Fruit fly (Drosophila melanogaster): ENCODE results near the gene brwl.

The brwl gene

dm6 chr2L:9569588-9570434, 1.1 kb downstream of the brwl start (continued):
- peak; percentile 77 for TF ChIP-seq CG7987 (GFP tag; optimal IDR thresholded peaks at IDR 0.05)
- TF ChIP-seq lov (optimal IDR thresholded peaks at IDR 0.05) = no peak
- TF ChIP-seq lov (GFP tag; IDR thresholded peaks at IDR 0.05) = 0 out of 3 replicates have a peak, but pooled peaks have one; percentile 45
- TF ChIP-seq vvl (GFP tag; IDR thresholded peaks at IDR 0.05) = peak; percentile 92
- peak; percentile 90 for TF ChIP-seq sob (GFP tag; IDR thresholded peaks at IDR 0.05)
- TF ChIP-seq CG10267 (tag; optimal IDR thresholded peaks at IDR 0.05) = peak; percentile 92
- peak; percentile 98 for TF ChIP-seq Max (GFP tag; optimal IDR thresholded peaks at IDR 0.05)
- TF ChIP-seq dimm (GFP tag; IDR thresholded peaks at IDR 0.05) = peak; percentile 62; the same call in 1 of the 2 replicates
- TF ChIP-seq CG15601 (tag; optimal IDR thresholded peaks at IDR 0.05) = peak; percentile 89
- TF ChIP-seq repo (GFP tag; optimal IDR thresholded peaks at IDR 0.05) = peak; percentile 49
- TF ChIP-seq CG18599 (GFP tag; optimal IDR thresholded peaks at IDR 0.05) = peak; percentile 98
- peak; percentile 48 for TF ChIP-seq Scr (GFP tag; IDR thresholded peaks at IDR 0.05; ENCODE audit: partially characterized antibody)
- TF ChIP-seq CG9876 (GFP tag; optimal IDR thresholded peaks at IDR 0.05) = peak; percentile 66
- TF ChIP-seq CG6272 (GFP tag; IDR thresholded peaks at IDR 0.05) = peak; percentile 73; the same call in 1 of the 2 replicates
- peak; percentile 89 for TF ChIP-seq CG13624 (GFP tag; optimal IDR thresholded peaks at IDR 0.05)
- TF ChIP-seq CG18011 (GFP tag; optimal IDR thresholded peaks at IDR 0.05) = peak; percentile 79
- peak; percentile 87 for TF ChIP-seq corto (GFP tag; optimal IDR thresholded peaks at IDR 0.05)
- TF ChIP-seq slp2 (GFP tag; optimal IDR thresholded peaks at IDR 0.05) = peak; percentile 80
- peak; percentile 66 for TF ChIP-seq CG4617 (GFP tag; optimal IDR thresholded peaks at IDR 0.05; ENCODE audit: borderline replicate concordance)
- peak; percentile 92 for TF ChIP-seq CG18764 (GFP tag; optimal IDR thresholded peaks at IDR 0.05)
- peak; percentile 96 for TF ChIP-seq phol (tag; optimal IDR thresholded peaks at IDR 0.05)
- TF ChIP-seq lmd (GFP tag; IDR thresholded peaks at IDR 0.05) = peak; percentile 93
- TF ChIP-seq Doc3 (GFP tag; IDR thresholded peaks at IDR 0.05; ENCODE audit: partially characterized antibody) = no peak
- peak; percentile 29 for TF ChIP-seq en (GFP tag; optimal IDR thresholded peaks at IDR 0.05)
- TF ChIP-seq Opbp (GFP tag; IDR thresholded peaks at IDR 0.05; ENCODE audit: partially characterized antibody) = no peak
- peak; percentile 58 for TF ChIP-seq CG17912 (GFP tag; optimal IDR thresholded peaks at IDR 0.05)
- TF ChIP-seq NfI (GFP tag; optimal IDR thresholded peaks at IDR 0.05) = peak; percentile 96
- TF ChIP-seq CG15269 (tag; optimal IDR thresholded peaks at IDR 0.05) = peak; percentile 98
- TF ChIP-seq H2.0 (GFP tag; IDR thresholded peaks at IDR 0.05) = peak; percentile 73
- peak; percentile 96 for TF ChIP-seq CG10543 (GFP tag; optimal IDR thresholded peaks at IDR 0.05)
- peak; percentile 82 for TF ChIP-seq tup (GFP tag; optimal IDR thresholded peaks at IDR 0.05)
- peak; percentile 38; the same call in 1 of the 3 replicates for TF ChIP-seq CG2199 (GFP tag; IDR thresholded peaks at IDR 0.05)
- peak; percentile 93 for TF ChIP-seq CG8388 (GFP tag; optimal IDR thresholded peaks at IDR 0.05)
- peak; percentile 95 for TF ChIP-seq so (GFP tag; IDR thresholded peaks at IDR 0.05)
- TF ChIP-seq dmrt99B (tag; optimal IDR thresholded peaks at IDR 0.05) = peak; percentile 98
- peak; percentile 90 for TF ChIP-seq CG15514 (GFP tag; optimal IDR thresholded peaks at IDR 0.05)
- TF ChIP-seq CG2712 (tag; optimal IDR thresholded peaks at IDR 0.05) = peak; percentile 97
- TF ChIP-seq HHEX (GFP tag; optimal IDR thresholded peaks at IDR 0.05) = peak; percentile 97
- TF ChIP-seq shn (GFP tag; optimal IDR thresholded peaks at IDR 0.05) = peak; percentile 80
- TF ChIP-seq onecut (GFP tag; IDR thresholded peaks at IDR 0.05) = peak; percentile 87
- TF ChIP-seq Vsx1 (GFP tag; optimal IDR thresholded peaks at IDR 0.05) = peak; percentile 93
- TF ChIP-seq Hsf (GFP tag; optimal IDR thresholded peaks at IDR 0.05) = peak; percentile 90
- TF ChIP-seq MESR4 (GFP tag; optimal IDR thresholded peaks at IDR 0.05) = peak; percentile 18
- no peak; the same call in 1 of the 2 replicates for TF ChIP-seq Bgb (GFP tag; IDR thresholded peaks at IDR 0.05; ENCODE audit: partially characterized antibody)
- TF ChIP-seq CG15696 (tag; optimal IDR thresholded peaks at IDR 0.05) = peak; percentile 92
- no peak for TF ChIP-seq HmgD (GFP tag; optimal IDR thresholded peaks at IDR 0.05)
- TF ChIP-seq pita (GFP tag; optimal IDR thresholded peaks at IDR 0.05) = no peak
